Fruit fly (Drosophila melanogaster): ENCODE measurements around the gene CG44227.

The CG44227 gene

dm6 chr3R:8700660-8701059 lies 15.7 kb upstream of the CG44227 start:
- TF ChIP-seq Clk (GFP tag; optimal IDR thresholded peaks at IDR 0.05) (no peak), CG33017 (tag; optimal IDR thresholded peaks at IDR 0.05) (no peak), Crg-1 (GFP tag; optimal IDR thresholded peaks at IDR 0.05) (no peak), CG1620 (GFP tag; optimal IDR thresholded peaks at IDR 0.05) (no peak), CG14711 (tag; optimal IDR thresholded peaks at IDR 0.05) (no peak), cnc (optimal IDR thresholded peaks at IDR 0.05) (no peak), CG5204 (GFP tag; optimal IDR thresholded peaks at IDR 0.05) (no peak), ovo (GFP tag; optimal IDR thresholded peaks at IDR 0.05) (no peak), CG7101 (tag; optimal IDR thresholded peaks at IDR 0.05) (no peak), CG7045 (GFP tag; optimal IDR thresholded peaks at IDR 0.05) (no peak), kay (GFP tag; ENCODE audit: borderline replicate concordance) (no peak), bab1 (GFP tag; optimal IDR thresholded peaks at IDR 0.05) (no peak), CG12768 (GFP tag; optimal IDR thresholded peaks at IDR 0.05) (no peak), pad (GFP tag; optimal IDR thresholded peaks at IDR 0.05) (no peak)

dm6 chr3R:8699230-8699629 lies 14.3 kb upstream of the CG44227 start:
- TF ChIP-seq cic (GFP tag; optimal IDR thresholded peaks at IDR 0.05), result no peak
- TF ChIP-seq CG33017 (tag; optimal IDR thresholded peaks at IDR 0.05), result no peak
- no peak for TF ChIP-seq bab1 (GFP tag; optimal IDR thresholded peaks at IDR 0.05)
- no peak for TF ChIP-seq CG7045 (GFP tag; optimal IDR thresholded peaks at IDR 0.05)
- TF ChIP-seq CG7101 (tag; optimal IDR thresholded peaks at IDR 0.05), result no peak
- no peak for TF ChIP-seq CG11617 (GFP tag; optimal IDR thresholded peaks at IDR 0.05)
- TF ChIP-seq CG12768 (GFP tag; optimal IDR thresholded peaks at IDR 0.05), result no peak
- no peak for TF ChIP-seq toe (GFP tag; optimal IDR thresholded peaks at IDR 0.05)
- TF ChIP-seq ovo (GFP tag; optimal IDR thresholded peaks at IDR 0.05), result no peak
- TF ChIP-seq kay (GFP tag; ENCODE audit: borderline replicate concordance), result no peak
- TF ChIP-seq CG1620 (GFP tag; optimal IDR thresholded peaks at IDR 0.05), result no peak
- TF ChIP-seq Crg-1 (GFP tag; optimal IDR thresholded peaks at IDR 0.05), result no peak
- TF ChIP-seq tj (GFP tag; optimal IDR thresholded peaks at IDR 0.05), result no peak
- TF ChIP-seq Mnt (GFP tag; optimal IDR thresholded peaks at IDR 0.05), result no peak
- no peak for TF ChIP-seq Hr96 (GFP tag; optimal IDR thresholded peaks at IDR 0.05)
- no peak for TF ChIP-seq CG5204 (GFP tag; optimal IDR thresholded peaks at IDR 0.05)
- TF ChIP-seq Clk (GFP tag; optimal IDR thresholded peaks at IDR 0.05), result no peak

- TF ChIP-seq ovo (GFP tag; optimal IDR thresholded peaks at IDR 0.05) (peak; percentile 4), CG7101 (tag; optimal IDR thresholded peaks at IDR 0.05) (no peak), cnc (optimal IDR thresholded peaks at IDR 0.05) (no peak), pad (GFP tag; optimal IDR thresholded peaks at IDR 0.05) (peak; percentile 98)
Measured at dm6 chr3R:8697772-8698259, 12.8 kb upstream of the CG44227 start, which contains the start of gene hb. Gene hb, minus strand, starts transcription at chr3R:8697822.

dm6 chr3R:8694110-8694826 lies 9.3 kb upstream of the CG44227 start:
- TF ChIP-seq toe (GFP tag; optimal IDR thresholded peaks at IDR 0.05) (peak; percentile 68), CG7101 (tag; optimal IDR thresholded peaks at IDR 0.05) (no peak), tj (GFP tag; optimal IDR thresholded peaks at IDR 0.05) (no peak), CG12768 (GFP tag; optimal IDR thresholded peaks at IDR 0.05) (peak; percentile 74), CG33017 (tag; optimal IDR thresholded peaks at IDR 0.05) (peak; percentile 86), Hr96 (GFP tag; optimal IDR thresholded peaks at IDR 0.05) (peak; percentile 54), CG5204 (GFP tag; optimal IDR thresholded peaks at IDR 0.05) (peak; percentile 66), CG7045 (GFP tag; optimal IDR thresholded peaks at IDR 0.05) (peak; percentile 89)

- TF ChIP-seq Mnt (GFP tag; optimal IDR thresholded peaks at IDR 0.05), result no peak
- TF ChIP-seq cnc (optimal IDR thresholded peaks at IDR 0.05), result no peak
- TF ChIP-seq kay (GFP tag; ENCODE audit: borderline replicate concordance), result no peak
- TF ChIP-seq toe (GFP tag; optimal IDR thresholded peaks at IDR 0.05), result no peak
- no peak for TF ChIP-seq cic (GFP tag; optimal IDR thresholded peaks at IDR 0.05)
- TF ChIP-seq CG12768 (GFP tag; optimal IDR thresholded peaks at IDR 0.05), result no peak
- no peak for TF ChIP-seq CG11617 (GFP tag; optimal IDR thresholded peaks at IDR 0.05)
- no peak for TF ChIP-seq Crg-1 (GFP tag; optimal IDR thresholded peaks at IDR 0.05)
- no peak for TF ChIP-seq Hr96 (GFP tag; optimal IDR thresholded peaks at IDR 0.05)
- TF ChIP-seq pad (GFP tag; optimal IDR thresholded peaks at IDR 0.05), result no peak
- TF ChIP-seq CG14711 (tag; optimal IDR thresholded peaks at IDR 0.05), result no peak
- TF ChIP-seq CG1620 (GFP tag; optimal IDR thresholded peaks at IDR 0.05), result no peak
- TF ChIP-seq CG7101 (tag; optimal IDR thresholded peaks at IDR 0.05), result no peak
- TF ChIP-seq CG5204 (GFP tag; optimal IDR thresholded peaks at IDR 0.05), result no peak
- TF ChIP-seq CG7045 (GFP tag; optimal IDR thresholded peaks at IDR 0.05), result no peak
Measured at dm6 chr3R:8686446-8686845, 1.5 kb upstream of the CG44227 start.

dm6 chr3R:8683280-8683679 lies 1.7 kb downstream of the CG44227 start:
- no peak for TF ChIP-seq toe (GFP tag; optimal IDR thresholded peaks at IDR 0.05)
- no peak for TF ChIP-seq cic (GFP tag; optimal IDR thresholded peaks at IDR 0.05)
- TF ChIP-seq kay (GFP tag; ENCODE audit: borderline replicate concordance), result no peak
- TF ChIP-seq Mnt (GFP tag; optimal IDR thresholded peaks at IDR 0.05), result no peak
- TF ChIP-seq CG7101 (tag; optimal IDR thresholded peaks at IDR 0.05), result no peak
- TF ChIP-seq ovo (GFP tag; optimal IDR thresholded peaks at IDR 0.05), result no peak
- TF ChIP-seq Hr96 (GFP tag; optimal IDR thresholded peaks at IDR 0.05), result no peak
- no peak for TF ChIP-seq Crg-1 (GFP tag; optimal IDR thresholded peaks at IDR 0.05)
- no peak for TF ChIP-seq CG5204 (GFP tag; optimal IDR thresholded peaks at IDR 0.05)
- no peak for TF ChIP-seq cnc (optimal IDR thresholded peaks at IDR 0.05)
- no peak for TF ChIP-seq tj (GFP tag; optimal IDR thresholded peaks at IDR 0.05)
- no peak for TF ChIP-seq CG12768 (GFP tag; optimal IDR thresholded peaks at IDR 0.05)
- no peak for TF ChIP-seq CG33017 (tag; optimal IDR thresholded peaks at IDR 0.05)
- TF ChIP-seq CG11617 (GFP tag; optimal IDR thresholded peaks at IDR 0.05), result no peak
- TF ChIP-seq bab1 (GFP tag; optimal IDR thresholded peaks at IDR 0.05), result no peak
- no peak for TF ChIP-seq CG7045 (GFP tag; optimal IDR thresholded peaks at IDR 0.05)
